Worm (Caenorhabditis elegans) whole organism, L2 larva: Measurements from ENCODE around the gene ZK470.4.

ENCODE experiments used
- C34F6.9 ChIP-seq: fragments of 150-350 bp; optimal IDR thresholded peaks from 2 replicates; lab custom pipeline; 2014; ENCODE audit warnings: missing biosample characterization, missing genetic modification characterization
- lsy-2 ChIP-seq, 2 experiments: fragments of 150-350 bp in 1 of 2; sonication (generic microtip) in 1 of 2; optimal IDR thresholded peaks; 2 replicates each; lab custom pipeline; 2014 to 2017; ENCODE audit warnings: missing biosample characterization in 2 of 2, missing genetic modification characterization in 2 of 2
- nhr-237 ChIP-seq: fragments of 150-350 bp; optimal IDR thresholded peaks from 2 replicates; lab custom pipeline; 2014; ENCODE audit warnings: missing biosample characterization, missing genetic modification characterization
- nhr-25 ChIP-seq: fragments of 150-350 bp; sonication (generic microtip); optimal IDR thresholded peaks from 3 replicates; lab custom pipeline; 2014; ENCODE audit warnings: missing biosample characterization, missing genetic modification characterization
- snpc-4 ChIP-seq: fragments of 150-350 bp; optimal IDR thresholded peaks from 2 replicates; lab custom pipeline; 2014; ENCODE audit warnings: missing biosample characterization, missing genetic modification characterization

DNA sequence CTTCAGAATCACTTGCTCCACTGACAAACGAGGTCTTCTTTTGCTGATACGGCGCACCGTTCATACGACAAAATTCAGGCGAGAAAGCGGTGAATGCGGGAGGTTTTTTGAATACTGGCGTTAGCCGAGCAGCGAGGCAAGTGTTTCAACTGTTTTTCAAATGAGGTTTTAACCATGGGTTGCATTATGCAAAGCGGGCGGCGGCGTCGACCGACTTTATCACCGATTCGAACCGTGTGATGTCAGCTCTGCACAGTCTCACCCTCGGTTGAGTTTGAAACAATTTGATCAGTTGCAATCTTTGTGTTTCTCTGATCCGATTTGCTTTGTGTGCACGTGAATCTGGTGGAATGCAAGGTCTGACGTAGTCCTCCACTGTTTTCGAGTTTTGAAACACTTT lies 39.1 kb downstream of the ZK470.4 start, which contains the start of gene clh-4:
- TF ChIP-seq C34F6.9 (tag; lab: Kevin White, UChicago) (no peak), lsy-2 (tag; optimal IDR thresholded peaks at IDR 0.05; lab: Kevin White, UChicago) (no peak), nhr-237 (tag; lab: Kevin White, UChicago) (no peak), nhr-25 (no peak), snpc-4 (tag; lab: Kevin White, UChicago) (no peak)
